Fruit fly (Drosophila melanogaster) whole organism, embryonic: ENCODE results near the gene alphaTub84B.

Source experiments
- Atf-2 ChIP-seq: fragments of 200-800 bp; sonication (Bioruptor generic); optimal IDR thresholded peaks from 2 replicates; lab custom pipeline; 2016; ENCODE audit warnings: missing biosample characterization, missing genetic modification characterization
- B-H1 ChIP-seq: fragments of 200-800 bp; sonication (Bioruptor generic); IDR thresholded peaks from 3 replicates; pipeline ENCODE4 v1.3.6; 2022; ENCODE audit warnings: missing biosample characterization, missing genetic modification characterization
- BEAF-32 ChIP-seq: fragments of 200-800 bp; sonication (Bioruptor generic); optimal IDR thresholded peaks from 3 replicates; lab custom pipeline; 2017; ENCODE audit warnings: missing biosample characterization, missing genetic modification characterization, mild to moderate bottlenecking, moderate library complexity, missing genetic modification reagents
- CG10274 ChIP-seq: fragments of 200-800 bp; sonication (Bioruptor generic); optimal IDR thresholded peaks from 3 replicates; lab custom pipeline; 2017; ENCODE audit warnings: missing biosample characterization, mild to moderate bottlenecking, missing genetic modification characterization
- CG10543 ChIP-seq: fragments of 200-800 bp; sonication (Bioruptor generic); optimal IDR thresholded peaks from 3 replicates; lab custom pipeline; 2017; ENCODE audit warnings: missing biosample characterization, mild to moderate bottlenecking, missing genetic modification characterization, moderate library complexity
- CG10959 ChIP-seq: fragments of 200-800 bp; sonication (Bioruptor generic); IDR thresholded peaks from 2 replicates; pipeline ENCODE4 v1.3.6; 2022; ENCODE audit warnings: missing biosample characterization, missing genetic modification characterization
- CG13123 ChIP-seq: fragments of 200-800 bp; sonication (Bioruptor generic); optimal IDR thresholded peaks from 2 replicates; lab custom pipeline; 2016; ENCODE audit warnings: missing biosample characterization, missing genetic modification characterization
- CG15011 ChIP-seq: fragments of 200-800 bp; sonication (Bioruptor generic); optimal IDR thresholded peaks from 3 replicates; lab custom pipeline; 2018; ENCODE audit warnings: missing biosample characterization, mild to moderate bottlenecking, missing genetic modification characterization
- CG15073 ChIP-seq: fragments of 200-800 bp; sonication (Bioruptor generic); optimal IDR thresholded peaks from 2 replicates; lab custom pipeline; 2016; ENCODE audit warnings: missing biosample characterization, missing genetic modification characterization
- CG15479 ChIP-seq: fragments of 200-800 bp; sonication (Bioruptor generic); optimal IDR thresholded peaks from 3 replicates; lab custom pipeline; 2019; ENCODE audit warnings: missing biosample characterization, mild to moderate bottlenecking, missing genetic modification characterization, moderate library complexity
- CG16813 ChIP-seq: fragments of 200-800 bp; sonication (Bioruptor generic); IDR thresholded peaks from 3 replicates; pipeline ENCODE4 v1.3.6; 2022; ENCODE audit warnings: missing biosample characterization, missing genetic modification characterization; ENCODE audit not compliant: partially characterized antibody
- CG17328 ChIP-seq: fragments of 200-800 bp; sonication (Bioruptor generic); IDR thresholded peaks from 2 replicates; pipeline ENCODE4 v1.3.6; 2022; ENCODE audit warnings: missing biosample characterization, missing genetic modification characterization
- CG18011 ChIP-seq: fragments of 200-800 bp; sonication (Bioruptor generic); optimal IDR thresholded peaks from 2 replicates; lab custom pipeline; 2017; ENCODE audit warnings: missing biosample characterization, missing genetic modification characterization, mild to moderate bottlenecking, moderate library complexity, missing genotype
- CG18476 ChIP-seq: fragments of 200-800 bp; sonication (Bioruptor generic); optimal IDR thresholded peaks from 2 replicates; lab custom pipeline; 2016; ENCODE audit warnings: missing biosample characterization, mild to moderate bottlenecking, missing genetic modification characterization
- CG18619 ChIP-seq: fragments of 200-800 bp; sonication (Bioruptor generic); optimal IDR thresholded peaks from 3 replicates; lab custom pipeline; 2017; ENCODE audit warnings: missing biosample characterization, mild to moderate bottlenecking, missing genetic modification characterization
- CG2116 ChIP-seq: fragments of 200-800 bp; sonication (Bioruptor generic); optimal IDR thresholded peaks from 3 replicates; lab custom pipeline; 2018; ENCODE audit warnings: missing biosample characterization, mild to moderate bottlenecking, missing genetic modification characterization
- CG2120 ChIP-seq: fragments of 200-800 bp; sonication (Bioruptor generic); optimal IDR thresholded peaks from 3 replicates; lab custom pipeline; 2016; ENCODE audit warnings: missing biosample characterization, missing genetic modification characterization
- CG30403 ChIP-seq: fragments of 200-800 bp; sonication (Bioruptor generic); optimal IDR thresholded peaks from 3 replicates; lab custom pipeline; 2016; ENCODE audit warnings: missing biosample characterization, missing genetic modification characterization
- CG31224 ChIP-seq: fragments of 200-800 bp; sonication (Bioruptor generic); IDR thresholded peaks from 2 replicates; pipeline ENCODE4 v1.3.6; 2022; ENCODE audit warnings: missing biosample characterization, missing genetic modification characterization
- CG32772 ChIP-seq: fragments of 200-800 bp; sonication (Bioruptor generic); IDR thresholded peaks from 2 replicates; pipeline ENCODE4 v1.3.6; 2022; ENCODE audit warnings: missing biosample characterization, missing genetic modification characterization
- CG6813 ChIP-seq: fragments of 200-800 bp; sonication (Bioruptor generic); optimal IDR thresholded peaks from 2 replicates; lab custom pipeline; 2017; ENCODE audit warnings: missing biosample characterization, missing genetic modification characterization, mild to moderate bottlenecking, moderate library complexity, missing genetic modification reagents
- CG7928 ChIP-seq: fragments of 200-800 bp; sonication (Bioruptor generic); optimal IDR thresholded peaks from 2 replicates; lab custom pipeline; 2017; ENCODE audit warnings: missing biosample characterization, mild to moderate bottlenecking, missing genetic modification characterization
- CG9932 ChIP-seq: fragments of 200-800 bp; sonication (Bioruptor generic); IDR thresholded peaks from 2 replicates; pipeline ENCODE4 v1.3.6; 2022; ENCODE audit warnings: missing biosample characterization, missing genetic modification characterization
- Dp ChIP-seq: fragments of 200-800 bp; sonication (Bioruptor generic); optimal IDR thresholded peaks from 2 replicates; lab custom pipeline; 2018; ENCODE audit warnings: missing biosample characterization, mild to moderate bottlenecking, missing genetic modification characterization, moderate library complexity
- E2f2 ChIP-seq: fragments of 200-800 bp; sonication (Bioruptor generic); IDR thresholded peaks from 2 replicates; pipeline ENCODE4 v1.3.6; 2022; ENCODE audit warnings: missing biosample characterization, missing genetic modification characterization
- Hand ChIP-seq: fragments of 200-800 bp; sonication (Bioruptor generic); optimal IDR thresholded peaks from 2 replicates; lab custom pipeline; 2017; ENCODE audit warnings: mild to moderate bottlenecking, missing biosample characterization, missing genetic modification reagents, missing genetic modification characterization
- Jarid2 ChIP-seq: fragments of 200-800 bp; sonication (Bioruptor generic); optimal IDR thresholded peaks from 3 replicates; lab custom pipeline; 2017; ENCODE audit warnings: mild to moderate bottlenecking, missing biosample characterization, missing genetic modification reagents, missing genetic modification characterization
- MBD-R2 ChIP-seq: fragments of 200-800 bp; sonication (Bioruptor generic); IDR thresholded peaks from 2 replicates; pipeline ENCODE4 v1.3.6; 2022; ENCODE audit warnings: missing biosample characterization, missing genetic modification characterization
- Mes4 ChIP-seq: fragments of 200-800 bp; sonication (Bioruptor generic); optimal IDR thresholded peaks from 2 replicates; lab custom pipeline; 2016; ENCODE audit warnings: missing biosample characterization, missing genetic modification characterization
- Opbp ChIP-seq: fragments of 200-800 bp; sonication (Bioruptor generic); IDR thresholded peaks from 3 replicates; pipeline ENCODE4 v1.3.6; 2022; ENCODE audit warnings: missing biosample characterization, missing genetic modification characterization; ENCODE audit not compliant: partially characterized antibody
- Xbp1 ChIP-seq: fragments of 200-800 bp; sonication (Bioruptor generic); optimal IDR thresholded peaks from 3 replicates; lab custom pipeline; 2016; ENCODE audit warnings: missing biosample characterization, mild to moderate bottlenecking, missing genetic modification characterization
- crp ChIP-seq, 2 experiments: fragments of 200-800 bp; sonication (Bioruptor generic); optimal IDR thresholded peaks; 2 replicates in 1 of 2; 3 replicates in 1 of 2; lab custom pipeline; 2017; ENCODE audit warnings: missing biosample characterization in 2 of 2, missing genetic modification characterization in 2 of 2, mild to moderate bottlenecking in 1 of 2, moderate library complexity in 1 of 2
- fd102C ChIP-seq: fragments of 200-800 bp; sonication (Bioruptor generic); optimal IDR thresholded peaks from 2 replicates; lab custom pipeline; 2018; ENCODE audit warnings: missing biosample characterization, mild to moderate bottlenecking, missing genetic modification characterization, moderate library complexity
- fd3F ChIP-seq: fragments of 200-800 bp; sonication (Bioruptor generic); optimal IDR thresholded peaks from 2 replicates; lab custom pipeline; 2018; ENCODE audit warnings: missing biosample characterization, mild to moderate bottlenecking, missing genetic modification characterization, moderate library complexity
- fu2 ChIP-seq: fragments of 200-800 bp; sonication (Bioruptor generic); optimal IDR thresholded peaks from 2 replicates; lab custom pipeline; 2016; ENCODE audit warnings: missing biosample characterization, missing genetic modification characterization
- gcm2 ChIP-seq: fragments of 200-800 bp; sonication (Bioruptor generic); optimal IDR thresholded peaks from 2 replicates; lab custom pipeline; 2016; ENCODE audit warnings: missing biosample characterization, missing genetic modification characterization
- gsb-n ChIP-seq: fragments of 200-800 bp; sonication (Bioruptor generic); optimal IDR thresholded peaks from 3 replicates; lab custom pipeline; 2018; ENCODE audit warnings: missing biosample characterization, mild to moderate bottlenecking, missing genetic modification characterization
- h ChIP-seq: fragments of >200 bp; optimal IDR thresholded peaks from 2 replicates; lab custom pipeline; 2017
- ham ChIP-seq: fragments of 200-800 bp; sonication (Bioruptor generic); IDR thresholded peaks from 2 replicates; pipeline ENCODE4 v1.3.6; 2022; ENCODE audit warnings: missing biosample characterization, missing genetic modification characterization
- hth ChIP-seq: fragments of >200 bp; optimal IDR thresholded peaks from 2 replicates; lab custom pipeline; 2017; ENCODE audit warnings: inconsistent platforms
- inv ChIP-seq: fragments of 200-800 bp; sonication (Bioruptor generic); IDR thresholded peaks from 2 replicates; pipeline ENCODE4 v1.3.6; 2022; ENCODE audit warnings: missing biosample characterization, missing genetic modification characterization; ENCODE audit not compliant: partially characterized antibody
- jigr1 ChIP-seq: fragments of 200-800 bp; sonication (Bioruptor generic); IDR thresholded peaks from 3 replicates; pipeline ENCODE4 v1.3.6; 2022; ENCODE audit warnings: missing biosample characterization, missing genetic modification characterization
- kay ChIP-seq: fragments of 200-800 bp; sonication (Bioruptor generic); optimal IDR thresholded peaks from 2 replicates; lab custom pipeline; 2016; ENCODE audit warnings: missing biosample characterization, missing genetic modification characterization
- luna ChIP-seq: fragments of 200-800 bp; sonication (Bioruptor generic); optimal IDR thresholded peaks from 2 replicates; lab custom pipeline; 2016; ENCODE audit warnings: missing biosample characterization, missing genetic modification characterization
- nau ChIP-seq: fragments of 200-800 bp; sonication (Bioruptor generic); optimal IDR thresholded peaks from 3 replicates; lab custom pipeline; 2017; ENCODE audit warnings: missing biosample characterization, mild to moderate bottlenecking, missing genetic modification characterization, missing genetic modification reagents
- pum ChIP-seq: fragments of 200-800 bp; sonication (Bioruptor generic); optimal IDR thresholded peaks from 2 replicates; lab custom pipeline; 2016; ENCODE audit warnings: missing biosample characterization, missing genetic modification characterization
- pzg ChIP-seq: fragments of 200-800 bp; sonication (Bioruptor generic); optimal IDR thresholded peaks from 3 replicates; lab custom pipeline; 2018; ENCODE audit warnings: missing biosample characterization, mild to moderate bottlenecking, missing genetic modification characterization, moderate library complexity
- stc ChIP-seq: fragments of 200-800 bp; sonication (Bioruptor generic); IDR thresholded peaks from 2 replicates; pipeline ENCODE4 v1.3.6; 2022; ENCODE audit warnings: missing biosample characterization, missing genetic modification characterization
- trem ChIP-seq: fragments of 200-800 bp; optimal IDR thresholded peaks from 3 replicates; lab custom pipeline; 2019; ENCODE audit warnings: missing biosample characterization, mild to moderate bottlenecking, missing genetic modification characterization, moderate library complexity
- tup ChIP-seq: fragments of 200-800 bp; sonication (Bioruptor generic); optimal IDR thresholded peaks from 2 replicates; lab custom pipeline; 2016; ENCODE audit warnings: missing biosample characterization, mild to moderate bottlenecking, missing genetic modification characterization, moderate library complexity
- vfl ChIP-seq: fragments of 200-800 bp; sonication (Bioruptor generic); optimal IDR thresholded peaks from 2 replicates; lab custom pipeline; 2016; ENCODE audit warnings: missing biosample characterization, missing genetic modification characterization
- zen2 ChIP-seq: fragments of 200-800 bp; sonication (Bioruptor generic); IDR thresholded peaks from 3 replicates; pipeline ENCODE4 v1.3.6; 2022; ENCODE audit warnings: missing biosample characterization, missing genetic modification characterization; ENCODE audit not compliant: partially characterized antibody

Gene alphaTub84B

dm6 chr3R:7130827-7131226 is 44.4 kb downstream of the alphaTub84B start (continued):
- no peak for TF ChIP-seq CG15479
- TF ChIP-seq pzg, result peak; percentile 50
- no peak for TF ChIP-seq CG15011 (GFP tag; lab: Kevin White, UChicago)
- no peak for TF ChIP-seq Atf-2 (GFP tag; lab: Kevin White, UChicago)
- no peak for TF ChIP-seq CG6813
- 0 out of 2 replicates have a peak, but pooled peaks have one; percentile 14 for TF ChIP-seq CG17328
- no peak for TF ChIP-seq CG18619 (GFP tag; lab: Kevin White, UChicago)
- no peak for TF ChIP-seq gcm2 (GFP tag; lab: Kevin White, UChicago)
- no peak for TF ChIP-seq tup (GFP tag; lab: Kevin White, UChicago)
- TF ChIP-seq trem (tag; lab: Kevin White, UChicago), result peak; percentile 73
- no peak for TF ChIP-seq kay
- TF ChIP-seq fd3F (GFP tag; lab: Kevin White, UChicago), result no peak
- TF ChIP-seq pum (GFP tag; lab: Kevin White, UChicago), result no peak
- no peak for TF ChIP-seq ham
- TF ChIP-seq fu2 (GFP tag; lab: Kevin White, UChicago), result no peak
- peak; percentile 4; the same call in 1 of the 2 replicates for TF ChIP-seq stc (GFP tag; lab: Robert Waterston, UW)
- TF ChIP-seq CG10274 (GFP tag; lab: Kevin White, UChicago), result no peak
- TF ChIP-seq vfl (GFP tag; lab: Kevin White, UChicago), result no peak
- TF ChIP-seq h (lab: Kevin White, UChicago), result no peak
- TF ChIP-seq Jarid2 (GFP tag; lab: Kevin White, UChicago), result no peak
- TF ChIP-seq CG9932 (GFP tag; lab: Robert Waterston, UW), result no peak
- TF ChIP-seq CG31224 (GFP tag; lab: Robert Waterston, UW), result no peak
- peak; percentile 93 for TF ChIP-seq zen2 (GFP tag; lab: Robert Waterston, UW)
- no peak for TF ChIP-seq CG32772 (GFP tag; lab: Robert Waterston, UW)
- no peak for TF ChIP-seq CG10959
- no peak for TF ChIP-seq CG18011
- TF ChIP-seq CG2120 (GFP tag; lab: Kevin White, UChicago), result no peak
- TF ChIP-seq hth (lab: Kevin White, UChicago), result no peak
- no peak for TF ChIP-seq Mes4 (GFP tag; lab: Kevin White, UChicago)
- peak; percentile 21 for TF ChIP-seq CG2116 (GFP tag; lab: Kevin White, UChicago)
- TF ChIP-seq gsb-n (tag; lab: Kevin White, UChicago), result peak; percentile 79
- TF ChIP-seq CG13123 (GFP tag; lab: Kevin White, UChicago), result no peak
- TF ChIP-seq Hand (GFP tag; lab: Kevin White, UChicago), result no peak
- TF ChIP-seq CG15073 (GFP tag; lab: Kevin White, UChicago), result no peak
- TF ChIP-seq CG30403 (GFP tag; lab: Kevin White, UChicago), result no peak
- no peak for TF ChIP-seq CG7928
- TF ChIP-seq CG10543 (GFP tag; lab: Kevin White, UChicago), result no peak
- no peak for TF ChIP-seq B-H1 (GFP tag; lab: Robert Waterston, UW)
- peak; percentile 94 for TF ChIP-seq CG16813 (GFP tag; lab: Robert Waterston, UW)
- no peak for TF ChIP-seq crp (GFP tag; optimal IDR thresholded peaks at IDR 0.05; lab: Kevin White, UChicago)
- no peak for TF ChIP-seq luna
- TF ChIP-seq fd102C (GFP tag; lab: Kevin White, UChicago), result no peak
- TF ChIP-seq inv, result peak; percentile 76
- TF ChIP-seq CG18476, result no peak
- no peak for TF ChIP-seq nau
- TF ChIP-seq E2f2 (GFP tag; lab: Robert Waterston, UW), result peak; percentile 85
- TF ChIP-seq jigr1, result no peak
- peak; percentile 79 for TF ChIP-seq BEAF-32 (GFP tag; lab: Kevin White, UChicago)
- no peak for TF ChIP-seq Xbp1 (GFP tag; lab: Kevin White, UChicago)
- TF ChIP-seq Opbp (GFP tag; lab: Robert Waterston, UW), result peak; percentile 97
- no peak for TF ChIP-seq MBD-R2 (GFP tag; lab: Robert Waterston, UW)
- TF ChIP-seq Dp (GFP tag; lab: Kevin White, UChicago), result peak; percentile 81
